Worm (Caenorhabditis elegans) whole organism, early embryonic: ENCODE data around the gene tyr-2.

Experiments
- B0310.2 ChIP-seq: sonication (generic microtip); optimal IDR thresholded peaks from 2 replicates; lab custom pipeline; 2016; ENCODE audit warnings: mild to moderate bottlenecking, missing genetic modification characterization, missing compliant biosample characterization
- F13C5.2 ChIP-seq: sonication (generic microtip); optimal IDR thresholded peaks from 2 replicates; lab custom pipeline; 2017; ENCODE audit warnings: mild to moderate bottlenecking, missing genetic modification characterization, inconsistent platforms, missing compliant biosample characterization
- aly-1 ChIP-seq: sonication (generic microtip); optimal IDR thresholded peaks from 2 replicates; lab custom pipeline; 2016; ENCODE audit warnings: missing genetic modification characterization, missing compliant biosample characterization
- ama-1 ChIP-seq: fragments of 150-350 bp; optimal IDR thresholded peaks from 2 replicates; lab custom pipeline; 2014
- ceh-36 ChIP-seq: sonication (generic microtip); optimal IDR thresholded peaks from 2 replicates; lab custom pipeline; 2016; ENCODE audit warnings: missing genetic modification characterization, inconsistent platforms, missing compliant biosample characterization
- flt-1 ChIP-seq: fragments of 200-800 bp; sonication (Bioruptor generic); IDR thresholded peaks from 2 replicates; pipeline ENCODE4 v1.3.6; 2022; ENCODE audit warnings: missing genetic modification characterization, missing compliant biosample characterization
- hmbx-1 ChIP-seq: sonication (generic microtip); optimal IDR thresholded peaks from 2 replicates; lab custom pipeline; 2016; ENCODE audit warnings: mild to moderate bottlenecking, missing genetic modification characterization, missing compliant biosample characterization
- hmg-4 ChIP-seq: fragments of 200-800 bp; sonication (Bioruptor generic); optimal IDR thresholded peaks from 2 replicates; lab custom pipeline; 2018; ENCODE audit warnings: mild to moderate bottlenecking, missing genetic modification characterization, missing compliant biosample characterization
- hnd-1 ChIP-seq: sonication (generic microtip); optimal IDR thresholded peaks from 2 replicates; lab custom pipeline; 2016; ENCODE audit warnings: missing genetic modification characterization, missing compliant biosample characterization
- sea-1 ChIP-seq: fragments of 200-800 bp; sonication (Bioruptor generic); conservative IDR thresholded peaks from 2 replicates; pipeline ENCODE4 v1.3.6; 2022; ENCODE audit warnings: missing genetic modification characterization, missing compliant biosample characterization
- tbx-11 ChIP-seq: fragments of 200-800 bp; sonication (Bioruptor generic); IDR thresholded peaks from 2 replicates; pipeline ENCODE4 v1.3.6; 2022; ENCODE audit warnings: missing genetic modification characterization, missing compliant biosample characterization
- tbx-37 ChIP-seq: fragments of 200-800 bp; sonication (Bioruptor generic); conservative IDR thresholded peaks from 2 replicates; pipeline ENCODE4 v1.3.6; 2022; ENCODE audit warnings: missing genetic modification reagents, missing genetic modification characterization, missing compliant biosample characterization

DNA sequence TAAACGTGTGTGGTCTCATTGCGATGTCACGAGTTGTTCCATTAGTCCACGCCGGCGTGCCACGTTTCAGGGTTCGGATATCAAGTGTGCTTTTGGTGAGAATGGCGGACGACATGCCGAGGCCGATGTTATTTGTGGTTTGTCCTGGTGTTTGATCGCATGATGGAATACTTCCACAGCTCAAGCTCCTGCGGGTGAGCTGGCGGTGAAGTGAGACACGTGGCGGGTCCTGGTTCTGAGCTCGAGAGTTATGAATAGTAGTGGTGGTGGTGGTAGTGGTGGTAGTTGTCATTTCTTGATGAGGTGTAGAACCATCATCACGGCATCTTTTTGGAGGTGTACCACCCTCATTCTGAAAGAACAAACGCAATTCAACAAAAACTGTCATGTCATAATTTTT lies 26.0 kb downstream of the tyr-2 start:
- TF ChIP-seq sea-1 (GFP tag; lab: Robert Waterston, UW) (no peak), hmg-4 (GFP tag; lab: Kevin White, UChicago) (no peak), ama-1 (lab: Kevin White, UChicago) (no peak), flt-1 (GFP tag; lab: Robert Waterston, UW) (no peak), ceh-36 (no peak), hnd-1 (tag; lab: Kevin White, UChicago) (no peak), tbx-11 (GFP tag; lab: Robert Waterston, UW) (no peak), aly-1 (tag; lab: Kevin White, UChicago) (no peak), hmbx-1 (tag; lab: Kevin White, UChicago) (no peak), tbx-37 (GFP tag; lab: Robert Waterston, UW) (no peak), F13C5.2 (tag; lab: Kevin White, UChicago) (no peak), B0310.2 (tag; lab: Kevin White, UChicago) (no peak)
